Fruit fly (Drosophila melanogaster) whole organism, embryonic: Measurements from ENCODE around the gene Rlb1.

Source experiments
- CG10366 ChIP-seq: fragments of 200-800 bp; sonication (Bioruptor generic); IDR thresholded peaks from 2 replicates; pipeline ENCODE4 v1.3.6; 2022; ENCODE audit warnings: missing biosample characterization, missing genetic modification characterization
- CG12104 ChIP-seq: fragments of 200-800 bp; sonication (Bioruptor generic); optimal IDR thresholded peaks from 3 replicates; lab custom pipeline; 2016; ENCODE audit warnings: missing biosample characterization, missing genetic modification characterization
- CG13424 ChIP-seq: fragments of 200-800 bp; sonication (Bioruptor generic); optimal IDR thresholded peaks from 2 replicates; lab custom pipeline; 2019; ENCODE audit warnings: missing biosample characterization, mild to moderate bottlenecking, missing genetic modification characterization, moderate library complexity
- CG4617 ChIP-seq: fragments of 200-800 bp; sonication (Bioruptor generic); optimal IDR thresholded peaks from 3 replicates; lab custom pipeline; 2016; ENCODE audit warnings: missing biosample characterization, missing genetic modification characterization, borderline replicate concordance
- CG8089 ChIP-seq: fragments of 200-800 bp; sonication (Bioruptor generic); optimal IDR thresholded peaks from 3 replicates; lab custom pipeline; 2016; ENCODE audit warnings: missing biosample characterization, missing genetic modification characterization
- CrebB ChIP-seq: fragments of 200-800 bp; sonication (Bioruptor generic); optimal IDR thresholded peaks from 3 replicates; lab custom pipeline; 2018; ENCODE audit warnings: missing biosample characterization, mild to moderate bottlenecking, missing genetic modification characterization
- Ets65A ChIP-seq: fragments of 200-800 bp; sonication (Bioruptor generic); peaks from one replicate; lab custom pipeline; 2016; ENCODE audit warnings: missing biosample characterization, missing genetic modification characterization
- Hr39 ChIP-seq: fragments of >200 bp; optimal IDR thresholded peaks from 2 replicates; lab custom pipeline; 2017
- Scr ChIP-seq: fragments of 200-800 bp; sonication (Bioruptor generic); IDR thresholded peaks from 2 replicates; pipeline ENCODE4 v1.3.6; 2022; ENCODE audit warnings: missing biosample characterization, missing genetic modification characterization; ENCODE audit not compliant: partially characterized antibody
- Usf ChIP-seq: fragments of 200-800 bp; sonication (Bioruptor generic); optimal IDR thresholded peaks from 2 replicates; lab custom pipeline; 2017; ENCODE audit warnings: missing genotype, missing biosample characterization, missing genetic modification characterization
- ara ChIP-seq: fragments of 200-800 bp; sonication (Bioruptor generic); IDR thresholded peaks from 2 replicates; pipeline ENCODE4 v1.3.6; 2022; ENCODE audit warnings: missing biosample characterization, missing genetic modification characterization

DNA sequence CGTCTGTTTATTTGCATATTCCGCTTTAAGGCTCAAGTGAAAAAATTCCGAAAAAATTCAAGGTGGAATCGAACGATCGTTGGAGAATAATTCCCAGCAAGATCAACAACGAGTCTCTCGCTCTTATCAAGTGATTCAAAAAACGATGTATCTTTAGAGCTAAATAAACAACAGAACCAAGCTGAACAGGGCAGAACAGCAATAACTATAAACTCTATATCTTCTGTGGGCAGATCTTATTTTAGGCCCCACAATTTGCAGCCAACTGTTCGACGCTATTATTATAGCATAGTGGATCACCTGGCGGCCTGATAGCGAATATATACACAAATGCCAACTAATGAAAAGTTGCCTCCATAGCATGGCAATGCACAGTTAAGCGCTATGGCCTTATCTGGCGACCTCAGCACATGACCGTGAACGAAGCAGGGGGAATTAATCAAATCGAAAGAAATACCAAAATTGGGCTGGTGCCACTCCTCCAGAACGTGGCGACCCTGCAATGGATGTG, 16.3 kb downstream of the Rlb1 start:
- TF ChIP-seq CG8089: no peak
- TF ChIP-seq ara (GFP tag; lab: Robert Waterston, UW): no peak
- no peak for TF ChIP-seq CG10366 (GFP tag; lab: Robert Waterston, UW)
- no peak for TF ChIP-seq CG12104 (GFP tag; lab: Kevin White, UChicago)
- no peak for TF ChIP-seq CG13424 (tag; lab: Kevin White, UChicago)
- no peak for TF ChIP-seq Usf (GFP tag; lab: Kevin White, UChicago)
- no peak for TF ChIP-seq Ets65A (GFP tag; lab: Kevin White, UChicago)
- no peak for TF ChIP-seq CG4617 (GFP tag; lab: Kevin White, UChicago)
- no peak for TF ChIP-seq CrebB (tag; lab: Kevin White, UChicago)
- TF ChIP-seq Hr39 (lab: Kevin White, UChicago): no peak
- TF ChIP-seq Scr (GFP tag; lab: Robert Waterston, UW): no peak; the same call in 1 of the 2 replicates
